Fruit fly (Drosophila melanogaster) whole organism, prepupa: Measurements from ENCODE around the gene Arpc2.

Experiments used
- CG11762 ChIP-seq: fragments of 200-800 bp; sonication (Bioruptor generic); optimal IDR thresholded peaks from 3 replicates; lab custom pipeline; 2016; ENCODE audit warnings: missing biosample characterization, missing genetic modification characterization; ENCODE audit not compliant: insufficient read depth
- CG11902 ChIP-seq: fragments of 200-800 bp; sonication (Bioruptor generic); optimal IDR thresholded peaks from 3 replicates; lab custom pipeline; 2016; ENCODE audit warnings: missing biosample characterization, missing genetic modification characterization
- CG15336 ChIP-seq: fragments of 200-800 bp; sonication (Bioruptor generic); IDR thresholded peaks from 2 replicates; pipeline ENCODE4 v1.3.6; 2022; ENCODE audit warnings: missing biosample characterization, missing genetic modification characterization
- CG31627 ChIP-seq: fragments of 200-800 bp; sonication (Bioruptor generic); optimal IDR thresholded peaks from 3 replicates; lab custom pipeline; 2016; ENCODE audit warnings: missing biosample characterization, missing genetic modification characterization
- CG3919 ChIP-seq: fragments of 200-800 bp; sonication (Bioruptor generic); optimal IDR thresholded peaks from 3 replicates; lab custom pipeline; 2016; ENCODE audit warnings: missing biosample characterization, missing genetic modification characterization
- CG6163 ChIP-seq: fragments of 200-800 bp; sonication (Bioruptor generic); IDR thresholded peaks from 3 replicates; pipeline ENCODE4 v1.3.6; 2022; ENCODE audit warnings: missing biosample characterization, missing genetic modification characterization
- CG6792 ChIP-seq: fragments of 200-800 bp; sonication (Bioruptor generic); optimal IDR thresholded peaks from 3 replicates; lab custom pipeline; 2016; ENCODE audit warnings: missing biosample characterization, missing genetic modification characterization
- CG7368 ChIP-seq: fragments of 200-800 bp; sonication (Bioruptor generic); optimal IDR thresholded peaks from 3 replicates; lab custom pipeline; 2016; ENCODE audit warnings: missing biosample characterization, missing genetic modification characterization
- Eip78C ChIP-seq: fragments of 200-800 bp; sonication (Bioruptor generic); peaks from one replicate; lab custom pipeline; 2016; ENCODE audit warnings: missing biosample characterization, missing genetic modification characterization
- Ets21C ChIP-seq: fragments of 200-800 bp; sonication (Bioruptor generic); optimal IDR thresholded peaks from 3 replicates; lab custom pipeline; 2016; ENCODE audit warnings: missing biosample characterization, missing genetic modification characterization
- Hr39 ChIP-seq: fragments of 200-800 bp; sonication (Bioruptor generic); optimal IDR thresholded peaks from 2 replicates; lab custom pipeline; 2016; ENCODE audit warnings: missing biosample characterization, missing genetic modification characterization
- Hr4 ChIP-seq: fragments of 200-800 bp; sonication (Bioruptor generic); optimal IDR thresholded peaks from 3 replicates; lab custom pipeline; 2016; ENCODE audit warnings: missing biosample characterization, missing genetic modification characterization
- Met ChIP-seq: fragments of 200-800 bp; sonication (Bioruptor generic); optimal IDR thresholded peaks from 3 replicates; lab custom pipeline; 2016; ENCODE audit warnings: missing biosample characterization, missing genetic modification characterization
- OdsH ChIP-seq: fragments of 200-800 bp; sonication (Bioruptor generic); optimal IDR thresholded peaks from 3 replicates; lab custom pipeline; 2016; ENCODE audit warnings: missing biosample characterization, missing genetic modification characterization
- Sox102F ChIP-seq: fragments of 200-800 bp; sonication (Bioruptor generic); optimal IDR thresholded peaks from 2 replicates; lab custom pipeline; 2016; ENCODE audit warnings: missing biosample characterization, mild to moderate bottlenecking, missing genetic modification characterization
- acj6 ChIP-seq: fragments of 200-800 bp; sonication (Bioruptor generic); optimal IDR thresholded peaks from 3 replicates; lab custom pipeline; 2016; ENCODE audit warnings: missing biosample characterization, missing genetic modification characterization
- cyc ChIP-seq: fragments of 200-800 bp; sonication (Bioruptor generic); optimal IDR thresholded peaks from 3 replicates; lab custom pipeline; 2016; ENCODE audit warnings: missing biosample characterization, missing genetic modification characterization
- dac ChIP-seq: fragments of 200-800 bp; sonication (Bioruptor generic); optimal IDR thresholded peaks from 2 replicates; lab custom pipeline; 2017; ENCODE audit warnings: missing biosample characterization, mild to moderate bottlenecking, missing genetic modification characterization
- eg ChIP-seq: fragments of 200-800 bp; sonication (Bioruptor generic); IDR thresholded peaks from 3 replicates; pipeline ENCODE4 v1.3.6; 2022; ENCODE audit warnings: missing biosample characterization, missing genetic modification characterization
- fkh ChIP-seq: fragments of 200-800 bp; sonication (Bioruptor generic); optimal IDR thresholded peaks from 3 replicates; lab custom pipeline; 2017; ENCODE audit warnings: missing biosample characterization, mild to moderate bottlenecking, missing genetic modification characterization, moderate library complexity
- lz ChIP-seq: fragments of 200-800 bp; sonication (Bioruptor generic); optimal IDR thresholded peaks from 3 replicates; lab custom pipeline; 2016; ENCODE audit warnings: missing biosample characterization, missing genetic modification characterization
- net ChIP-seq: fragments of 200-800 bp; sonication (Bioruptor generic); optimal IDR thresholded peaks from 3 replicates; lab custom pipeline; 2016; ENCODE audit warnings: missing biosample characterization, missing genetic modification characterization
- salr ChIP-seq, 2 experiments: fragments of 200-800 bp; sonication (Bioruptor generic); optimal IDR thresholded peaks; 3 replicates each; lab custom pipeline; 2016 to 2018; ENCODE audit warnings: missing biosample characterization in 2 of 2, missing genetic modification characterization in 2 of 2, mild to moderate bottlenecking in 1 of 2
- svp ChIP-seq: fragments of 200-800 bp; sonication (Bioruptor generic); peaks from one replicate; lab custom pipeline; 2016; ENCODE audit warnings: missing biosample characterization, missing genetic modification characterization
- topi ChIP-seq: fragments of 200-800 bp; sonication (Bioruptor generic); optimal IDR thresholded peaks from 3 replicates; lab custom pipeline; 2016; ENCODE audit warnings: missing biosample characterization, missing genetic modification characterization

Gene Arpc2

dm6 chr2L:20463316-20463856 lies 46.5 kb downstream of the Arpc2 start, which contains the start of gene CG2493 (continued):
- TF ChIP-seq net (no peak), Ets21C (no peak), Hr4 (GFP tag; lab: Kevin White, UChicago) (no peak), CG7368 (GFP tag; lab: Kevin White, UChicago) (peak; percentile 68), CG11762 (GFP tag; lab: Kevin White, UChicago) (peak; percentile 69), lz (GFP tag; lab: Kevin White, UChicago) (peak; percentile 24), CG6163 (GFP tag; lab: Robert Waterston, UW) (peak; percentile 26; the same call in 2 of the 3 replicates), dac (GFP tag; lab: Kevin White, UChicago) (no peak), topi (GFP tag; lab: Kevin White, UChicago) (peak; percentile 32), fkh (GFP tag; lab: Kevin White, UChicago) (no peak), CG31627 (GFP tag; lab: Kevin White, UChicago) (peak; percentile 22), salr (GFP tag; optimal IDR thresholded peaks at IDR 0.05; lab: Kevin White, UChicago) (no peak), CG6792 (GFP tag; lab: Kevin White, UChicago) (no peak), CG11902 (GFP tag; lab: Kevin White, UChicago) (no peak), Hr39 (GFP tag; lab: Kevin White, UChicago) (peak; percentile 20)

dm6 chr2L:20464385-20464784 lies 47.5 kb downstream of the Arpc2 start:
- TF ChIP-seq eg (GFP tag; lab: Robert Waterston, UW) (no peak), Sox102F (GFP tag; lab: Kevin White, UChicago) (peak; percentile 8), CG11762 (GFP tag; lab: Kevin White, UChicago) (no peak), Eip78C (GFP tag; lab: Kevin White, UChicago) (peak; percentile 52), Ets21C (no peak), dac (GFP tag; lab: Kevin White, UChicago) (peak; percentile 15), Hr39 (GFP tag; lab: Kevin White, UChicago) (peak; percentile 12), Met (GFP tag; lab: Kevin White, UChicago) (peak; percentile 1), svp (peak; percentile 52), cyc (GFP tag; lab: Kevin White, UChicago) (peak; percentile 1), fkh (GFP tag; lab: Kevin White, UChicago) (no peak), CG3919 (GFP tag; lab: Kevin White, UChicago) (peak; percentile 28), OdsH (peak; percentile 19), CG15336 (no peak), acj6 (GFP tag; lab: Kevin White, UChicago) (peak; percentile 15)
- TF ChIP-seq, all 60 proteins: peak for 10
